Fruit fly (Drosophila melanogaster): ENCODE results near the gene SmB.

DNA sequence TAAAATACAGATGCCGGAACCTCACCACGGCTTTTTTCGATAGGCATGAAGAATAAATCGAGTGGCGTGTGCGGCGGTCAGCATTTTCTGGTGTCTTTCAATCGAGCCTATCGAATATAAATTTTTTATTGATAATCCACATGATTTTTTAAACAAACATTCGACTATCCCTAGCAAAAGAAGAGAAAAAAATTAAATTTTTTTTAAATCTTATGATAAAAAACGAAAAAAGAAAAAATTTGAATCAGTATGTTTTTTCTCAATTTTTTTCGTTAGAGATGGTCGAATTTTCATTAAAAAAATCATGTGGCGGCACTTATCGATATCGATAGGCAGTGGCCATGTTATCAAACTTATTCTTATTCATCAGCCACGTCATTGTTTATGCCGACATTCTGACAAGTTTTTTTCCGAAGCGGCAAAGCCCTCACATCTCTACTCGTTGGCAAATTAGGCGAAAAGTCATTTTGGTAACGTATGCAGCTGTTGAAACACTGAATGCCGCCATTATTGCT, at the start of gene SmB, which contains the start of gene KdelR:
- TF ChIP-seq Sin3A (optimal IDR thresholded peaks at IDR 0.05) (no peak), ttk (optimal IDR thresholded peaks at IDR 0.05) (no peak)

All from Kc167 (cell line).